Fruit fly (Drosophila melanogaster): ENCODE results near the gene Wdr24.
A peak's percentile ranks its signal among the peaks of the same experiment; 100 is the strongest.

The Wdr24 gene

dm6 chr3R:29763154-29763553, 18.3 kb upstream of the Wdr24 start (continued):
- TF ChIP-seq CG30403 (GFP tag; optimal IDR thresholded peaks at IDR 0.05) = peak; percentile 31
- peak; percentile 34 for TF ChIP-seq grau (tag; optimal IDR thresholded peaks at IDR 0.05)
- TF ChIP-seq E2f1 (GFP tag; IDR thresholded peaks at IDR 0.05) = peak; percentile 25; the same call in 1 of the 2 replicates
- peak; percentile 15 for TF ChIP-seq ATbp (GFP tag; optimal IDR thresholded peaks at IDR 0.05)
- no peak for TF ChIP-seq ci (GFP tag; IDR thresholded peaks at IDR 0.05)
- peak; percentile 9 for TF ChIP-seq CG17385 (GFP tag; optimal IDR thresholded peaks at IDR 0.05)
- TF ChIP-seq lilli (GFP tag; optimal IDR thresholded peaks at IDR 0.05) = peak; percentile 30
- peak; percentile 9 for TF ChIP-seq lab (GFP tag; optimal IDR thresholded peaks at IDR 0.05)
- peak; percentile 26 for TF ChIP-seq Chrac-16 (GFP tag; optimal IDR thresholded peaks at IDR 0.05)
- peak; percentile 14 for TF ChIP-seq Atf3 (GFP tag; optimal IDR thresholded peaks at IDR 0.05)
- TF ChIP-seq so (GFP tag; IDR thresholded peaks at IDR 0.05) = peak; percentile 37; the same call in 1 of the 3 replicates
- TF ChIP-seq Ssrp (tag; optimal IDR thresholded peaks at IDR 0.05) = peak; percentile 8
- peak; percentile 1 for TF ChIP-seq Ets65A (GFP tag)
- TF ChIP-seq Oli (tag; optimal IDR thresholded peaks at IDR 0.05) = peak; percentile 19
- TF ChIP-seq CG1792 (GFP tag; optimal IDR thresholded peaks at IDR 0.05) = peak; percentile 38
- peak; percentile 30; the same call in 1 of the 2 replicates for TF ChIP-seq CG14014 (GFP tag; IDR thresholded peaks at IDR 0.05)
- peak; percentile 53 for TF ChIP-seq Ada2b (GFP tag; IDR thresholded peaks at IDR 0.05)
- 0 out of 3 replicates have a peak, but pooled peaks have one; percentile 37 for TF ChIP-seq CG11695 (GFP tag; IDR thresholded peaks at IDR 0.05)
- peak; percentile 4 for TF ChIP-seq slp2 (GFP tag; optimal IDR thresholded peaks at IDR 0.05)
- TF ChIP-seq Hsf (GFP tag; optimal IDR thresholded peaks at IDR 0.05) = peak; percentile 32
- peak; percentile 31; the same call in 1 of the 2 replicates for TF ChIP-seq sisA (GFP tag; IDR thresholded peaks at IDR 0.05)
- no peak; the same call in 1 of the 2 replicates for TF ChIP-seq ap (GFP tag; IDR thresholded peaks at IDR 0.05)
- peak; percentile 23 for TF ChIP-seq mam (GFP tag; optimal IDR thresholded peaks at IDR 0.05)
- 0 out of 3 replicates have a peak, but pooled peaks have one; percentile 41 for TF ChIP-seq Mrtf (GFP tag; IDR thresholded peaks at IDR 0.05)
- TF ChIP-seq esg (GFP tag; conservative IDR thresholded peaks at IDR 0.05) = peak; percentile 45
- peak; percentile 31 for TF ChIP-seq zfh2 (GFP tag; optimal IDR thresholded peaks at IDR 0.05)
- peak in 1 of 2 experiments; percentile 28 for TF ChIP-seq Hr51 (GFP tag; optimal IDR thresholded peaks at IDR 0.05)
- TF ChIP-seq CG7987 (GFP tag; optimal IDR thresholded peaks at IDR 0.05) = no peak
- peak; percentile 17 for TF ChIP-seq repo (GFP tag; optimal IDR thresholded peaks at IDR 0.05)
- TF ChIP-seq CG30431 (GFP tag; optimal IDR thresholded peaks at IDR 0.05) = peak; percentile 15
- TF ChIP-seq HmgZ (tag; optimal IDR thresholded peaks at IDR 0.05) = no peak
- TF ChIP-seq eve (GFP tag; optimal IDR thresholded peaks at IDR 0.05) = no peak
- TF ChIP-seq NfI (GFP tag; optimal IDR thresholded peaks at IDR 0.05) = peak; percentile 16
- peak; percentile 3 to 12 for TF ChIP-seq dpn (GFP tag; optimal IDR thresholded peaks at IDR 0.05)
- TF ChIP-seq CG17359 (tag; optimal IDR thresholded peaks at IDR 0.05) = peak; percentile 40
- TF ChIP-seq fd96Cb (tag; optimal IDR thresholded peaks at IDR 0.05) = peak; percentile 33
- TF ChIP-seq CG10959 (GFP tag; IDR thresholded peaks at IDR 0.05) = no peak
- TF ChIP-seq da (GFP tag; optimal IDR thresholded peaks at IDR 0.05) = no peak
- peak; percentile 51 for TF ChIP-seq ind (GFP tag; optimal IDR thresholded peaks at IDR 0.05)
- peak; percentile 19 for TF ChIP-seq CG16863 (GFP tag; optimal IDR thresholded peaks at IDR 0.05)
- TF ChIP-seq CG43689 (GFP tag; IDR thresholded peaks at IDR 0.05) = 0 out of 2 replicates have a peak, but pooled peaks have one; percentile 18
- TF ChIP-seq hkb (optimal IDR thresholded peaks at IDR 0.05) = no peak
- TF ChIP-seq hkb (GFP tag; IDR thresholded peaks at IDR 0.05) = 0 out of 2 replicates have a peak, but pooled peaks have one; percentile 29
- TF ChIP-seq HLH54F (GFP tag; optimal IDR thresholded peaks at IDR 0.05) = peak; percentile 21
- TF ChIP-seq tx (GFP tag; optimal IDR thresholded peaks at IDR 0.05) = peak; percentile 5
- TF ChIP-seq CG7745 (tag; optimal IDR thresholded peaks at IDR 0.05) = no peak
- peak; percentile 54 for TF ChIP-seq Sox102F (GFP tag; optimal IDR thresholded peaks at IDR 0.05)
- no peak for TF ChIP-seq ara (GFP tag; IDR thresholded peaks at IDR 0.05)
- peak; percentile 39 for TF ChIP-seq Blimp-1 (GFP tag; optimal IDR thresholded peaks at IDR 0.05)
- TF ChIP-seq CG15269 (tag; optimal IDR thresholded peaks at IDR 0.05) = peak; percentile 19
- no peak for TF ChIP-seq fu2 (GFP tag; optimal IDR thresholded peaks at IDR 0.05)
